Fruit fly (Drosophila melanogaster) whole organism, prepupa: Measurements from ENCODE around the gene RapGAP1.

Source experiments
- Blimp-1 ChIP-seq: fragments of 200-800 bp; sonication (Bioruptor generic); optimal IDR thresholded peaks from 3 replicates; lab custom pipeline; 2017; ENCODE audit warnings: missing biosample characterization, missing genetic modification characterization, mild to moderate bottlenecking, moderate library complexity, missing genetic modification reagents
- CG10631 ChIP-seq: fragments of 200-800 bp; sonication (Bioruptor generic); optimal IDR thresholded peaks from 2 replicates; lab custom pipeline; 2016; ENCODE audit warnings: missing biosample characterization, missing genetic modification characterization
- CG10669 ChIP-seq: fragments of 200-800 bp; sonication (Bioruptor generic); optimal IDR thresholded peaks from 3 replicates; lab custom pipeline; 2018; ENCODE audit warnings: missing biosample characterization, mild to moderate bottlenecking, missing genetic modification characterization, moderate library complexity
- CG11294 ChIP-seq: fragments of 200-800 bp; sonication (Bioruptor generic); IDR thresholded peaks from 2 replicates; pipeline ENCODE4 v1.3.6; 2022; ENCODE audit warnings: missing biosample characterization, missing genetic modification characterization
- CG11762 ChIP-seq: fragments of 200-800 bp; sonication (Bioruptor generic); optimal IDR thresholded peaks from 3 replicates; lab custom pipeline; 2016; ENCODE audit warnings: missing biosample characterization, missing genetic modification characterization; ENCODE audit not compliant: insufficient read depth
- CG11902 ChIP-seq: fragments of 200-800 bp; sonication (Bioruptor generic); optimal IDR thresholded peaks from 3 replicates; lab custom pipeline; 2016; ENCODE audit warnings: missing biosample characterization, missing genetic modification characterization
- CG15336 ChIP-seq: fragments of 200-800 bp; sonication (Bioruptor generic); IDR thresholded peaks from 2 replicates; pipeline ENCODE4 v1.3.6; 2022; ENCODE audit warnings: missing biosample characterization, missing genetic modification characterization
- CG1621 ChIP-seq: fragments of 200-800 bp; sonication (Bioruptor generic); optimal IDR thresholded peaks from 3 replicates; lab custom pipeline; 2018; ENCODE audit warnings: missing biosample characterization, mild to moderate bottlenecking, missing genetic modification characterization
- CG16779 ChIP-seq: fragments of 200-800 bp; sonication (Bioruptor generic); optimal IDR thresholded peaks from 3 replicates; lab custom pipeline; 2017; ENCODE audit warnings: missing biosample characterization, mild to moderate bottlenecking, missing genetic modification characterization
- CG3032 ChIP-seq: fragments of 200-800 bp; optimal IDR thresholded peaks from 2 replicates; lab custom pipeline; 2019; ENCODE audit warnings: missing biosample characterization, mild to moderate bottlenecking, missing genetic modification characterization, moderate library complexity
- CG32006 ChIP-seq: fragments of 200-800 bp; sonication (Bioruptor generic); optimal IDR thresholded peaks from 3 replicates; lab custom pipeline; 2017; ENCODE audit warnings: missing biosample characterization, mild to moderate bottlenecking, missing genetic modification characterization
- CG34406 ChIP-seq: fragments of 200-800 bp; sonication (Bioruptor generic); optimal IDR thresholded peaks from 3 replicates; lab custom pipeline; 2016; ENCODE audit warnings: missing biosample characterization, missing genetic modification characterization
- CG4318 ChIP-seq: fragments of 200-800 bp; sonication (Bioruptor generic); optimal IDR thresholded peaks from 3 replicates; lab custom pipeline; 2017; ENCODE audit warnings: missing biosample characterization, mild to moderate bottlenecking, missing genetic modification characterization
- CG6276 ChIP-seq: fragments of 200-800 bp; sonication (Bioruptor generic); optimal IDR thresholded peaks from 2 replicates; lab custom pipeline; 2017; ENCODE audit warnings: missing biosample characterization, mild to moderate bottlenecking, missing genetic modification characterization
- CG6808 ChIP-seq: fragments of 200-800 bp; sonication (Bioruptor generic); optimal IDR thresholded peaks from 3 replicates; lab custom pipeline; 2017; ENCODE audit warnings: missing biosample characterization, missing genetic modification characterization, mild to moderate bottlenecking, moderate library complexity, missing genetic modification reagents
- CG6854 ChIP-seq: fragments of 200-800 bp; sonication (Bioruptor generic); optimal IDR thresholded peaks from 2 replicates; lab custom pipeline; 2017; ENCODE audit warnings: missing biosample characterization, mild to moderate bottlenecking, missing genetic modification characterization
- CG7368 ChIP-seq: fragments of 200-800 bp; sonication (Bioruptor generic); optimal IDR thresholded peaks from 3 replicates; lab custom pipeline; 2016; ENCODE audit warnings: missing biosample characterization, missing genetic modification characterization
- CG8319 ChIP-seq: fragments of 200-800 bp; sonication (Bioruptor generic); optimal IDR thresholded peaks from 3 replicates; lab custom pipeline; 2016; ENCODE audit warnings: missing biosample characterization, missing genetic modification characterization
- CG9139 ChIP-seq: fragments of 200-800 bp; sonication (Bioruptor generic); optimal IDR thresholded peaks from 3 replicates; lab custom pipeline; 2017; ENCODE audit warnings: missing biosample characterization, mild to moderate bottlenecking, missing genetic modification characterization
- Eip75B ChIP-seq: fragments of 200-800 bp; sonication (Bioruptor generic); optimal IDR thresholded peaks from 3 replicates; lab custom pipeline; 2016; ENCODE audit warnings: missing biosample characterization, missing genetic modification characterization
- Eip78C ChIP-seq: fragments of 200-800 bp; sonication (Bioruptor generic); peaks from one replicate; lab custom pipeline; 2016; ENCODE audit warnings: missing biosample characterization, missing genetic modification characterization
- Hr4 ChIP-seq: fragments of 200-800 bp; sonication (Bioruptor generic); optimal IDR thresholded peaks from 3 replicates; lab custom pipeline; 2016; ENCODE audit warnings: missing biosample characterization, missing genetic modification characterization
- Lpt ChIP-seq: fragments of 200-800 bp; sonication (Bioruptor generic); optimal IDR thresholded peaks from 3 replicates; lab custom pipeline; 2016; ENCODE audit warnings: missing biosample characterization, missing genetic modification characterization
- Met ChIP-seq: fragments of 200-800 bp; sonication (Bioruptor generic); optimal IDR thresholded peaks from 3 replicates; lab custom pipeline; 2016; ENCODE audit warnings: missing biosample characterization, missing genetic modification characterization
- OdsH ChIP-seq: fragments of 200-800 bp; sonication (Bioruptor generic); optimal IDR thresholded peaks from 3 replicates; lab custom pipeline; 2016; ENCODE audit warnings: missing biosample characterization, missing genetic modification characterization
- Smox ChIP-seq: fragments of 200-800 bp; sonication (Bioruptor generic); optimal IDR thresholded peaks from 3 replicates; lab custom pipeline; 2016; ENCODE audit warnings: missing biosample characterization, missing genetic modification characterization
- Sox102F ChIP-seq: fragments of 200-800 bp; sonication (Bioruptor generic); optimal IDR thresholded peaks from 2 replicates; lab custom pipeline; 2016; ENCODE audit warnings: missing biosample characterization, mild to moderate bottlenecking, missing genetic modification characterization
- Sox14 ChIP-seq: fragments of 200-800 bp; sonication (Bioruptor generic); optimal IDR thresholded peaks from 3 replicates; lab custom pipeline; 2016; ENCODE audit warnings: missing biosample characterization, missing genetic modification characterization
- Sox15 ChIP-seq: fragments of 200-800 bp; sonication (Bioruptor generic); optimal IDR thresholded peaks from 3 replicates; lab custom pipeline; 2016; ENCODE audit warnings: missing biosample characterization, missing genetic modification characterization
- achi ChIP-seq: fragments of 200-800 bp; sonication (Bioruptor generic); optimal IDR thresholded peaks from 3 replicates; lab custom pipeline; 2016; ENCODE audit warnings: missing biosample characterization, missing genetic modification characterization
- cyc ChIP-seq: fragments of 200-800 bp; sonication (Bioruptor generic); optimal IDR thresholded peaks from 3 replicates; lab custom pipeline; 2016; ENCODE audit warnings: missing biosample characterization, missing genetic modification characterization
- esn ChIP-seq: fragments of 200-800 bp; sonication (Bioruptor generic); optimal IDR thresholded peaks from 2 replicates; lab custom pipeline; 2016; ENCODE audit warnings: missing biosample characterization, mild to moderate bottlenecking, missing genetic modification characterization, moderate library complexity
- fd59A ChIP-seq: fragments of 200-800 bp; sonication (Bioruptor generic); optimal IDR thresholded peaks from 2 replicates; lab custom pipeline; 2017; ENCODE audit warnings: missing biosample characterization, mild to moderate bottlenecking, missing genetic modification characterization, missing genetic modification reagents
- fd85E ChIP-seq: fragments of 200-800 bp; sonication (Bioruptor generic); optimal IDR thresholded peaks from 3 replicates; lab custom pipeline; 2016; ENCODE audit warnings: missing biosample characterization, missing genetic modification characterization
- net ChIP-seq: fragments of 200-800 bp; sonication (Bioruptor generic); optimal IDR thresholded peaks from 3 replicates; lab custom pipeline; 2016; ENCODE audit warnings: missing biosample characterization, missing genetic modification characterization
- spab ChIP-seq: fragments of 200-800 bp; sonication (Bioruptor generic); optimal IDR thresholded peaks from 2 replicates; lab custom pipeline; 2017; ENCODE audit warnings: missing biosample characterization, mild to moderate bottlenecking, missing genetic modification characterization, missing genetic modification reagents
- ss ChIP-seq, 2 experiments: fragments of 200-800 bp; sonication (Bioruptor generic); optimal IDR thresholded peaks; 2 replicates in 1 of 2; 3 replicates in 1 of 2; lab custom pipeline; 2017 to 2018; ENCODE audit warnings: mild to moderate bottlenecking in 2 of 2, missing biosample characterization in 2 of 2, missing genetic modification characterization in 2 of 2, moderate library complexity in 1 of 2
- svp ChIP-seq: fragments of 200-800 bp; sonication (Bioruptor generic); peaks from one replicate; lab custom pipeline; 2016; ENCODE audit warnings: missing biosample characterization, missing genetic modification characterization
- topi ChIP-seq: fragments of 200-800 bp; sonication (Bioruptor generic); optimal IDR thresholded peaks from 3 replicates; lab custom pipeline; 2016; ENCODE audit warnings: missing biosample characterization, missing genetic modification characterization
- vri ChIP-seq: fragments of 200-800 bp; sonication (Bioruptor generic); optimal IDR thresholded peaks from 3 replicates; lab custom pipeline; 2016; ENCODE audit warnings: missing biosample characterization, mild to moderate bottlenecking, missing genetic modification characterization

Gene RapGAP1

dm6 chr2L:7572839-7573546 is 5.8 kb downstream of the RapGAP1 start (continued):
- no peak for TF ChIP-seq CG15336
- no peak for TF ChIP-seq CG16779
- no peak for TF ChIP-seq CG7368 (GFP tag; lab: Kevin White, UChicago)
- no peak for TF ChIP-seq svp (GFP tag; lab: Kevin White, UChicago)
- no peak for TF ChIP-seq CG4318 (GFP tag; lab: Kevin White, UChicago)
- TF ChIP-seq CG6854 (GFP tag; lab: Kevin White, UChicago), result no peak
- peak; percentile 62 for TF ChIP-seq topi (GFP tag; lab: Kevin White, UChicago)
- TF ChIP-seq CG11902 (GFP tag; lab: Kevin White, UChicago), result peak; percentile 56
- peak; percentile 40 for TF ChIP-seq esn (GFP tag; lab: Kevin White, UChicago)
- no peak for TF ChIP-seq spab (GFP tag; lab: Kevin White, UChicago)
- peak; percentile 73 for TF ChIP-seq Met
- TF ChIP-seq Sox102F (GFP tag; lab: Kevin White, UChicago), result peak; percentile 34
- peak; percentile 67 for TF ChIP-seq cyc (GFP tag; lab: Kevin White, UChicago)
- TF ChIP-seq CG6808 (GFP tag; lab: Kevin White, UChicago), result no peak
- TF ChIP-seq achi (GFP tag; lab: Kevin White, UChicago), result no peak
- TF ChIP-seq net, result no peak
- peak; percentile 46 for TF ChIP-seq CG32006 (GFP tag; lab: Kevin White, UChicago)
- peak; percentile 34 for TF ChIP-seq OdsH
- TF ChIP-seq fd59A (GFP tag; lab: Kevin White, UChicago), result no peak
- TF ChIP-seq vri (GFP tag; lab: Kevin White, UChicago), result no peak
- peak; percentile 54 for TF ChIP-seq Eip75B (GFP tag; lab: Kevin White, UChicago)
- peak; percentile 48 for TF ChIP-seq CG34406
- TF ChIP-seq Sox14 (GFP tag; lab: Kevin White, UChicago), result peak; percentile 24
- TF ChIP-seq CG9139 (GFP tag; lab: Kevin White, UChicago), result no peak
- no peak for TF ChIP-seq CG11294 (GFP tag; lab: Robert Waterston, UW)
- peak; percentile 0 for TF ChIP-seq Sox15 (GFP tag; lab: Kevin White, UChicago)
- no peak for TF ChIP-seq ss (GFP tag; optimal IDR thresholded peaks at IDR 0.05; lab: Kevin White, UChicago)
- peak; percentile 64 for TF ChIP-seq Smox (GFP tag; lab: Kevin White, UChicago)
- peak; percentile 53 for TF ChIP-seq Eip78C
- no peak for TF ChIP-seq Lpt (GFP tag; lab: Kevin White, UChicago)
- TF ChIP-seq Blimp-1 (GFP tag; lab: Kevin White, UChicago), result no peak
- no peak for TF ChIP-seq CG10669 (GFP tag; lab: Kevin White, UChicago)
- TF ChIP-seq CG8319 (GFP tag; lab: Kevin White, UChicago), result no peak
- no peak for TF ChIP-seq CG1621 (tag; lab: Kevin White, UChicago)
- TF ChIP-seq CG10631 (GFP tag; lab: Kevin White, UChicago), result peak; percentile 19
- no peak for TF ChIP-seq CG11762 (GFP tag; lab: Kevin White, UChicago)
- peak; percentile 21 for TF ChIP-seq Hr4 (GFP tag; lab: Kevin White, UChicago)
- no peak for TF ChIP-seq CG6276 (GFP tag; lab: Kevin White, UChicago)
- no peak for TF ChIP-seq CG3032 (tag; lab: Kevin White, UChicago)
- TF ChIP-seq fd85E, result no peak
